Worm (Caenorhabditis elegans) whole organism, dauer: ENCODE data around the gene daao-1.

Experiments
- unc-62 ChIP-seq: sonication (generic microtip); optimal IDR thresholded peaks from 2 replicates; lab custom pipeline; 2017; ENCODE audit warnings: missing biosample characterization, missing genetic modification reagents, missing genetic modification characterization

The daao-1 gene

ce11 chrIV:2665388-2665978, 51.5 kb downstream of the daao-1 start:
- TF ChIP-seq unc-62, result no peak

ce11 chrIV:2666127-2666526, 52.1 kb downstream of the daao-1 start:
- no peak for TF ChIP-seq unc-62

- no peak for TF ChIP-seq unc-62
Observed at ce11 chrIV:2666586-2667100, 52.6 kb downstream of the daao-1 start, which contains the start of gene Y69A2AR.1. TSS of gene Y69A2AR.1 (plus strand) at chrIV:2667050.
